Worm (Caenorhabditis elegans) whole organism, L1 larva: ENCODE data around the gene srbc-22.

ENCODE experiments used
- ceh-8 ChIP-seq: fragments of 200-800 bp; sonication (Bioruptor generic); optimal IDR thresholded peaks from 2 replicates; lab custom pipeline; 2018; ENCODE audit warnings: mild to moderate bottlenecking, missing genetic modification characterization, moderate library complexity, missing compliant biosample characterization
- efl-1 ChIP-seq, 4 experiments: fragments of 150-350 bp; optimal IDR thresholded peaks in 3 of 4; peaks in 1 of 4; 1 replicate in 1 of 4; 2 replicates in 3 of 4; lab custom pipeline; 2014; ENCODE audit warnings: missing biosample characterization in 2 of 4, missing genetic modification characterization in 2 of 4, missing genetic modification reagents in 2 of 4
- jun-1 ChIP-seq: fragments of 150-350 bp; optimal IDR thresholded peaks from 2 replicates; lab custom pipeline; 2014; ENCODE audit warnings: missing biosample characterization, missing genetic modification reagents, missing genetic modification characterization
- mdl-1 ChIP-seq, 2 experiments: fragments of 150-350 bp; optimal IDR thresholded peaks; 2 replicates each; lab custom pipeline; 2014 to 2017; ENCODE audit warnings: missing biosample characterization in 2 of 2, missing genetic modification characterization in 2 of 2, inconsistent platforms in 1 of 2
- nhr-11 ChIP-seq: fragments of 150-350 bp; optimal IDR thresholded peaks from 2 replicates; lab custom pipeline; 2014; ENCODE audit warnings: missing biosample characterization, missing genetic modification characterization
- sup-37 ChIP-seq: fragments of 200-800 bp; sonication (Bioruptor generic); optimal IDR thresholded peaks from 2 replicates; lab custom pipeline; 2018; ENCODE audit warnings: mild to moderate bottlenecking, missing genetic modification characterization, missing compliant biosample characterization
- unc-62 ChIP-seq: fragments of 150-350 bp; optimal IDR thresholded peaks from 2 replicates; lab custom pipeline; 2014; ENCODE audit warnings: missing biosample characterization, missing genetic modification reagents, missing genetic modification characterization
- unc-86 ChIP-seq: sonication (generic microtip); optimal IDR thresholded peaks from 2 replicates; lab custom pipeline; 2016; ENCODE audit warnings: missing genetic modification characterization, missing compliant biosample characterization

ce11 chrV:2175242-2175641 is 18.3 kb downstream of the srbc-22 start, which contains the start of gene C45H4.18:
- no peak for TF ChIP-seq ceh-8 (GFP tag; lab: Kevin White, UChicago)
- TF ChIP-seq sup-37 (GFP tag; lab: Kevin White, UChicago) = no peak
- no peak for TF ChIP-seq mdl-1 (tag; optimal IDR thresholded peaks at IDR 0.05; lab: Kevin White, UChicago)
- TF ChIP-seq efl-1 (optimal IDR thresholded peaks at IDR 0.05; lab: Kevin White, UChicago) = no peak
- TF ChIP-seq efl-1 (GFP tag; optimal IDR thresholded peaks at IDR 0.05 in 1 of 2; lab: Kevin White, UChicago) = no peak
- TF ChIP-seq unc-86 (tag; lab: Kevin White, UChicago) = no peak
- TF ChIP-seq nhr-11 (tag; lab: Kevin White, UChicago) = no peak
- no peak for TF ChIP-seq jun-1
- no peak for TF ChIP-seq unc-62
